Fruit fly (Drosophila melanogaster) whole organism, adult: ENCODE data around the gene CG7409.

ENCODE experiments used
- CG33017 ChIP-seq: fragments of 200-800 bp; sonication (Bioruptor generic); optimal IDR thresholded peaks from 2 replicates; lab custom pipeline; 2018; ENCODE audit warnings: missing biosample characterization, mild to moderate bottlenecking, missing genetic modification characterization, moderate library complexity
- Clk ChIP-seq: fragments of 200-800 bp; sonication (Bioruptor generic); optimal IDR thresholded peaks from 2 replicates; lab custom pipeline; 2017; ENCODE audit warnings: missing biosample characterization, missing genetic modification characterization
- Crg-1 ChIP-seq: fragments of 200-800 bp; sonication (Bioruptor generic); optimal IDR thresholded peaks from 2 replicates; lab custom pipeline; 2016; ENCODE audit warnings: missing biosample characterization, missing genetic modification characterization
- Mnt ChIP-seq: fragments of 200-800 bp; sonication (Bioruptor generic); optimal IDR thresholded peaks from 2 replicates; lab custom pipeline; 2016; ENCODE audit warnings: missing biosample characterization, mild to moderate bottlenecking, missing genetic modification characterization
- bab1 ChIP-seq: fragments of 200-800 bp; sonication (Bioruptor generic); optimal IDR thresholded peaks from 3 replicates; lab custom pipeline; 2019; ENCODE audit warnings: missing biosample characterization, mild to moderate bottlenecking, missing genetic modification characterization, moderate library complexity
- cic ChIP-seq: fragments of 200-800 bp; sonication (Bioruptor generic); optimal IDR thresholded peaks from 2 replicates; lab custom pipeline; 2017; ENCODE audit warnings: missing biosample characterization, mild to moderate bottlenecking, missing genetic modification characterization, moderate library complexity
- kay ChIP-seq: fragments of 200-800 bp; sonication (Bioruptor generic); peaks from one replicate; lab custom pipeline; 2016; ENCODE audit warnings: missing biosample characterization, missing genetic modification characterization, borderline replicate concordance
- toe ChIP-seq: fragments of 200-800 bp; sonication (Bioruptor generic); optimal IDR thresholded peaks from 2 replicates; lab custom pipeline; 2016; ENCODE audit warnings: missing biosample characterization, missing genetic modification characterization

DNA sequence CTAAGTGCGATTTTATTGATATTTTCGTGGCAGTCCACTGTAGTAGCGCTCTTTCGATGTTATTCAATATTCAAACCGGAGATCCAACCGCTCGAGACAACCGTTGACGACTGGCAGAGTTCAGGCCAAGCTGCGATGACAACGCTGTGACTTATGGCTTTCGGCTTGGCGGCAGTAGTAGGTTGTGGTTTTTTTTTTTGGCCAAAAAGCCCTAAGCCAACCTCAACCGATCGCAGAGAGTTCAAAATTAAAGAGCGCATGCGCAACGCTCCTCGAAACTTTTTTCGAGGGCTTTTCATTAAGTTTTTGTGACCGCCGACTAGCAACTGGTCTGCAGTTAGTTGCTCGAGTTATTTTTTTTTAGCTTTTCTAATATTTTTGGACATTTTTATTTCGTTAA, 11.3 kb upstream of the CG7409 start, which contains the start of gene Snmp2:
- TF ChIP-seq toe (GFP tag; lab: Kevin White, UChicago) (no peak), bab1 (no peak), CG33017 (tag; lab: Kevin White, UChicago) (no peak), cic (GFP tag; lab: Kevin White, UChicago) (no peak), Mnt (GFP tag; lab: Kevin White, UChicago) (no peak), Clk (no peak), Crg-1 (GFP tag; lab: Kevin White, UChicago) (no peak), kay (GFP tag; lab: Kevin White, UChicago) (no peak)
